Worm (Caenorhabditis elegans): ENCODE data around the gene fbxa-190.

- TF ChIP-seq him-1 (tag; optimal IDR thresholded peaks at IDR 0.05) (no peak), dao-5 (tag; optimal IDR thresholded peaks at IDR 0.05) (peak; percentile 81), W03F9.2 (tag; optimal IDR thresholded peaks at IDR 0.05) (peak; percentile 21)
These were observed 7.6 kb downstream of the fbxa-190 start for ce11 chrX:1379391-1379790.
